Fruit fly (Drosophila melanogaster) whole organism, pupa: ENCODE measurements around the gene Mur82C.

ENCODE experiments used
- CG10348 ChIP-seq: fragments of 200-800 bp; sonication (Bioruptor generic); IDR thresholded peaks from 2 replicates; pipeline ENCODE4 v1.3.6; 2022; ENCODE audit warnings: missing biosample characterization, missing genetic modification characterization
- CG12605 ChIP-seq: fragments of 200-800 bp; sonication (Bioruptor generic); IDR thresholded peaks from 2 replicates; pipeline ENCODE4 v1.3.6; 2022; ENCODE audit warnings: missing biosample characterization, missing genetic modification characterization
- CG15710 ChIP-seq: fragments of 200-800 bp; sonication (Bioruptor generic); optimal IDR thresholded peaks from 2 replicates; lab custom pipeline; 2018; ENCODE audit warnings: missing biosample characterization, mild to moderate bottlenecking, missing genetic modification characterization, moderate library complexity
- CG32121 ChIP-seq: fragments of 200-800 bp; sonication (Bioruptor generic); IDR thresholded peaks from 2 replicates; pipeline ENCODE4 v1.3.6; 2022; ENCODE audit warnings: missing biosample characterization, missing genetic modification characterization
- CG4496 ChIP-seq: fragments of 200-800 bp; sonication (Bioruptor generic); IDR thresholded peaks from 3 replicates; pipeline ENCODE4 v1.3.6; 2022; ENCODE audit warnings: missing biosample characterization, missing genetic modification characterization
- D1 ChIP-seq: fragments of 200-800 bp; sonication (Bioruptor generic); optimal IDR thresholded peaks from 2 replicates; lab custom pipeline; 2018; ENCODE audit warnings: missing biosample characterization, mild to moderate bottlenecking, missing genetic modification characterization, moderate library complexity
- EcR ChIP-seq: fragments of 200-800 bp; sonication (Bioruptor generic); optimal IDR thresholded peaks from 3 replicates; lab custom pipeline; 2019; ENCODE audit warnings: missing biosample characterization, missing genetic modification characterization, mild to moderate bottlenecking, moderate library complexity, missing genetic modification reagents
- Snoo ChIP-seq: fragments of 200-800 bp; sonication (Bioruptor generic); optimal IDR thresholded peaks from 3 replicates; lab custom pipeline; 2017; ENCODE audit warnings: missing biosample characterization, mild to moderate bottlenecking, missing genetic modification characterization, inconsistent platforms
- fd96Ca ChIP-seq: fragments of 200-800 bp; sonication (Bioruptor generic); IDR thresholded peaks from 3 replicates; pipeline ENCODE4 v1.3.6; 2022; ENCODE audit warnings: missing biosample characterization, missing genetic modification characterization
- gl ChIP-seq: fragments of 200-800 bp; sonication (Bioruptor generic); optimal IDR thresholded peaks from 2 replicates; lab custom pipeline; 2018; ENCODE audit warnings: missing biosample characterization, mild to moderate bottlenecking, missing genetic modification characterization
- rn ChIP-seq: fragments of 200-800 bp; sonication (Bioruptor generic); IDR thresholded peaks from 2 replicates; pipeline ENCODE4 v1.3.6; 2022; ENCODE audit warnings: missing biosample characterization, missing genetic modification characterization

DNA sequence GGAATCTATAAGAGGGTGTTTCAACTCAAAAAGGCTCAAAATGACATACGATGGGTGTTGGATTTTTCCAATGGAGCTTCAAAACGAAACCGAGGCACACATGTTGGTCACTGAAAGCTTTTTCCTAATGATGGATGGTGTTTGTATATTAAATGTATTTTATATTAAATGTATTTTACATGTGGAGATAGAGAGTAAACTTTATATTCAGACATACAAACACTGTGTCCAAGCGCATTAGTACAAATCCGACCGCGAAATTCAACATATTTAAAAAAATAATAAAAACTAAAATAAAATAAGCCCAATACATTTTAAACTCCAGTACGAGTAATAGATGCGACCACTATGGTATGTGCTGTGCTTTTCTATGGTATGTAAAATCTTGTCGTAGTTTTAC is at the start of gene Mur82C:
- TF ChIP-seq D1 (no peak), CG10348 (GFP tag; lab: Robert Waterston, UW) (no peak), gl (no peak), fd96Ca (no peak), Snoo (tag; lab: Kevin White, UChicago) (no peak), CG12605 (no peak), CG32121 (GFP tag; lab: Robert Waterston, UW) (no peak), rn (GFP tag; lab: Robert Waterston, UW) (no peak), CG15710 (tag; lab: Kevin White, UChicago) (no peak), EcR (no peak), CG4496 (GFP tag; lab: Robert Waterston, UW) (no peak)
